Worm (Caenorhabditis elegans) whole organism, L4/young adult: Measurements from ENCODE around the gene ttr-7.

Experiments
- W03F9.2 ChIP-seq: fragments of 150-350 bp; optimal IDR thresholded peaks from 2 replicates; lab custom pipeline; 2014; ENCODE audit warnings: missing biosample characterization, missing genetic modification characterization
- dao-5 ChIP-seq: sonication (generic microtip); optimal IDR thresholded peaks from 2 replicates; lab custom pipeline; 2016; ENCODE audit warnings: missing genotype, missing genetic modification characterization, moderate library complexity, missing compliant biosample characterization
- him-1 ChIP-seq: sonication (generic microtip); optimal IDR thresholded peaks from 2 replicates; lab custom pipeline; 2016; ENCODE audit warnings: missing genotype, missing genetic modification reagents, missing genetic modification characterization, missing compliant biosample characterization

DNA sequence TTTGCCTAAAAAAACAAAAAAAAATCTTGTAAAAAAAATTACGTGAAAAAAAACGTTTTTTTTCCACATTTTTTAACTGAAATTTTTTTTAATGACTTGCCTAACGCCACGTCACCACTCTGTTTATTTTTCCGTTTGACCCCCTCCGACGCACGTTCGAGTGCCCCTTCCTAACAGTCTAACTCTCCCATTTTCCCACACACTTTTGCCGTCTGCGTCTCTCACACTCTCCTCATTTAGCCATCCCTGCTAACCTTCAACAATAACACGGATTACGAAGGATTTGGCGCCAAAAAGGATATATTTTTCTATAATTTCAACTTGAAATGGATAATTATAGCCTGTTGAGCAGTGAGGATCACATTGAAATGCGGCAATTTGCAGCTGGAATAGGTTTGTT, 41.4 kb downstream of the ttr-7 start:
- TF ChIP-seq him-1 (tag; lab: Kevin White, UChicago): no peak
- no peak for TF ChIP-seq dao-5 (tag; lab: Kevin White, UChicago)
- TF ChIP-seq W03F9.2 (tag; lab: Kevin White, UChicago): no peak
